Worm (Caenorhabditis elegans): Measurements from ENCODE around the gene uda-1.

ce11 chrV:10018291-10018690 lies 13.7 kb downstream of the uda-1 start:
- TF ChIP-seq zip-5 (tag; optimal IDR thresholded peaks at IDR 0.05) = no peak
- TF ChIP-seq hlh-6 (tag; optimal IDR thresholded peaks at IDR 0.05) = no peak
- TF ChIP-seq elt-2 (tag; optimal IDR thresholded peaks at IDR 0.05) = no peak
- TF ChIP-seq ztf-16 (tag; optimal IDR thresholded peaks at IDR 0.05) = no peak
- no peak for TF ChIP-seq pha-2 (tag; optimal IDR thresholded peaks at IDR 0.05)

All from whole organism, late embryonic.